Fruit fly (Drosophila melanogaster) whole organism, embryonic: ENCODE data around the gene CG12990.

ENCODE experiments used
- Bteb2 ChIP-seq: fragments of 200-800 bp; sonication (Bioruptor generic); optimal IDR thresholded peaks from 2 replicates; lab custom pipeline; 2016; ENCODE audit warnings: missing biosample characterization, missing genetic modification characterization
- CG12219 ChIP-seq: fragments of 200-800 bp; sonication (Bioruptor generic); optimal IDR thresholded peaks from 3 replicates; lab custom pipeline; 2018; ENCODE audit warnings: missing biosample characterization, mild to moderate bottlenecking, missing genetic modification characterization
- CG16779 ChIP-seq: fragments of 200-800 bp; sonication (Bioruptor generic); IDR thresholded peaks from 2 replicates; pipeline ENCODE4 v1.3.6; 2022; ENCODE audit warnings: missing biosample characterization, missing genetic modification characterization
- abd-A ChIP-seq: fragments of 200-800 bp; sonication (Bioruptor generic); optimal IDR thresholded peaks from 3 replicates; lab custom pipeline; 2019; ENCODE audit warnings: missing biosample characterization, mild to moderate bottlenecking, missing genetic modification characterization, moderate library complexity
- bab2 ChIP-seq: fragments of 200-800 bp; sonication (Bioruptor generic); optimal IDR thresholded peaks from 2 replicates; lab custom pipeline; 2016; ENCODE audit warnings: missing biosample characterization, missing genetic modification characterization
- crp ChIP-seq, 2 experiments: fragments of 200-800 bp; sonication (Bioruptor generic); optimal IDR thresholded peaks; 2 replicates in 1 of 2; 3 replicates in 1 of 2; lab custom pipeline; 2017; ENCODE audit warnings: missing biosample characterization in 2 of 2, missing genetic modification characterization in 2 of 2, mild to moderate bottlenecking in 1 of 2, moderate library complexity in 1 of 2
- pan ChIP-seq, 4 experiments: fragments of >200 bp in 3 of 4; fragments of 200-800 bp in 1 of 4; sonication (Bioruptor generic) in 1 of 4; optimal IDR thresholded peaks in 3 of 4; IDR thresholded peaks in 1 of 4; 2 replicates each; pipeline versions ENCODE4 v1.3.6 to Lab custom; 2017 to 2022; ENCODE audit warnings: missing biosample characterization in 2 of 4, missing genetic modification characterization in 2 of 4, mixed read lengths in 1 of 4
- sisA ChIP-seq: fragments of 200-800 bp; sonication (Bioruptor generic); IDR thresholded peaks from 2 replicates; pipeline ENCODE4 v1.3.6; 2022; ENCODE audit warnings: missing biosample characterization, missing genetic modification characterization

DNA sequence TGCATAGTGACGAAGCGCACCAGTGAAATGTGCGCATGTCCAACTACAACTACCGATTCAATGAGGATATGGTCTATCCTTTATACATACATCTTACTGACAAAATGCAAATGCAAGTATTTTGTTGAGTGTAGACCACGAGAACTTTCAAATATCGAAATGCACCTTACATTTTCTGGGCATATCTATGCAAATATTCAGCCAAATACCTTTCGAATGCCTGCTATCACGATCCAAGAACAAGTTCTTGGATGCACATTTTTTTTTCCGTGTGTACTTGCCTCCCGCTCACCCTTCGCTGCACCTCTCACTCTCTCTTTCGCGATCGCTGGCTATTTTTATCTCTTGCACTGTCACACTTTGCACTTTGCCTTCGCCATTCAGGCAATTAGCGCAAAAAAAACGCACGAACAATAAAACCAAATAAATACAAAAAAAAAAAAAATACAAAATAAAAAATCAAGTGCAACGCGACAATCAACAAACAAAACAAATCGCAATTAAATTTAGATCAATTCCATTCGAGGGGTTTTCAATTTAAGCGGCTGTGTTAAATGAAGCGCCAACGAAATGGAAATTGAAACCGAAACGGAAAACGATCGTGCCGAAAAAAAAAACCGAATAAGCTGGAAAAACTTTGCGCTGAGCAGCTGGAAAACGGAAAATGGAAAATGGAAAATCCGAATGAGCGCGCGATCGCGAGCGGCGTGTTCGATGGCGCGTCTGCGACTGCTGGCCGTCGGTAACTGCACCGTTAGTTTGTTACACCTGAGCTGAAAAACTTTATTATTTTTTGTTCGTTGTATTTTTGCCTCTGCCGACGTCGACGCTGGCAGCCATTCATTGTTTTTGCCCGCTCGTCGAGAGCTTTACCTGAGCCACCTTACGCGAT, 22.5 kb upstream of the CG12990 start:
- TF ChIP-seq abd-A (tag; lab: Kevin White, UChicago): no peak
- no peak for TF ChIP-seq sisA (GFP tag; lab: Robert Waterston, UW)
- no peak for TF ChIP-seq Bteb2 (GFP tag; lab: Kevin White, UChicago)
- TF ChIP-seq CG16779 (GFP tag; lab: Robert Waterston, UW): no peak
- no peak for TF ChIP-seq pan (optimal IDR thresholded peaks at IDR 0.05; lab: Kevin White, UChicago)
- TF ChIP-seq pan (GFP tag; optimal IDR thresholded peaks at IDR 0.05 in 1 of 2, IDR thresholded peaks at IDR 0.05 in 1 of 2): no peak
- TF ChIP-seq bab2 (GFP tag; lab: Kevin White, UChicago): no peak
- TF ChIP-seq crp (GFP tag; optimal IDR thresholded peaks at IDR 0.05; lab: Kevin White, UChicago): no peak
- no peak for TF ChIP-seq CG12219 (GFP tag; lab: Kevin White, UChicago)
